Worm (Caenorhabditis elegans): ENCODE measurements around the gene F43C11.8.

ce11 chrII:2332220-2332619 is at the start of gene F43C11.8:
- TF ChIP-seq ham-2 (GFP tag; optimal IDR thresholded peaks at IDR 0.05) (no peak), nhr-76 (tag; optimal IDR thresholded peaks at IDR 0.05) (no peak), ces-1 (GFP tag; optimal IDR thresholded peaks at IDR 0.05) (no peak), mep-1 (tag; optimal IDR thresholded peaks at IDR 0.05) (no peak), snpc-4 (tag; optimal IDR thresholded peaks at IDR 0.05) (no peak), blmp-1 (tag; optimal IDR thresholded peaks at IDR 0.05) (no peak), lsy-2 (tag; optimal IDR thresholded peaks at IDR 0.05) (no peak), cnd-1 (tag; optimal IDR thresholded peaks at IDR 0.05) (no peak), unc-120 (tag; optimal IDR thresholded peaks at IDR 0.05; ENCODE audit: poor library complexity, severe bottlenecking) (no peak), unc-62 (GFP tag; optimal IDR thresholded peaks at IDR 0.05) (no peak), nhr-237 (tag; optimal IDR thresholded peaks at IDR 0.05) (no peak), lin-13 (tag; optimal IDR thresholded peaks at IDR 0.05) (no peak), unc-39 (tag; optimal IDR thresholded peaks at IDR 0.05) (no peak)

All from whole organism, mixed stage, embryonic.